Fruit fly (Drosophila melanogaster) whole organism, embryonic: ENCODE measurements around the gene nAChRalpha6.
A peak's percentile ranks its signal among the peaks of the same experiment; 100 is the strongest.

Experiments
- Asciz ChIP-seq: fragments of 200-800 bp; sonication (Bioruptor generic); optimal IDR thresholded peaks from 2 replicates; lab custom pipeline; 2017; ENCODE audit warnings: missing biosample characterization, mild to moderate bottlenecking, missing genetic modification characterization, missing genetic modification reagents
- Atf-2 ChIP-seq: fragments of 200-800 bp; sonication (Bioruptor generic); optimal IDR thresholded peaks from 2 replicates; lab custom pipeline; 2016; ENCODE audit warnings: missing biosample characterization, missing genetic modification characterization
- Blimp-1 ChIP-seq: fragments of 200-800 bp; sonication (Bioruptor generic); optimal IDR thresholded peaks from 3 replicates; lab custom pipeline; 2018; ENCODE audit warnings: missing biosample characterization, missing genetic modification characterization, mild to moderate bottlenecking, moderate library complexity, missing genetic modification reagents
- CG10366 ChIP-seq: fragments of 200-800 bp; sonication (Bioruptor generic); IDR thresholded peaks from 2 replicates; pipeline ENCODE4 v1.3.6; 2022; ENCODE audit warnings: missing biosample characterization, missing genetic modification characterization
- CG10654 ChIP-seq: fragments of 200-800 bp; sonication (Bioruptor generic); optimal IDR thresholded peaks from 2 replicates; lab custom pipeline; 2016; ENCODE audit warnings: missing biosample characterization, missing genetic modification characterization
- CG10959 ChIP-seq: fragments of 200-800 bp; sonication (Bioruptor generic); IDR thresholded peaks from 2 replicates; pipeline ENCODE4 v1.3.6; 2022; ENCODE audit warnings: missing biosample characterization, missing genetic modification characterization
- CG11504 ChIP-seq: fragments of 200-800 bp; sonication (Bioruptor generic); optimal IDR thresholded peaks from 3 replicates; lab custom pipeline; 2019; ENCODE audit warnings: missing biosample characterization, mild to moderate bottlenecking, missing genetic modification characterization, moderate library complexity
- CG17802 ChIP-seq: fragments of 200-800 bp; sonication (Bioruptor generic); optimal IDR thresholded peaks from 2 replicates; lab custom pipeline; 2018; ENCODE audit warnings: missing biosample characterization, mild to moderate bottlenecking, missing genetic modification characterization, moderate library complexity
- CG18599 ChIP-seq: fragments of 200-800 bp; sonication (Bioruptor generic); optimal IDR thresholded peaks from 3 replicates; lab custom pipeline; 2017; ENCODE audit warnings: missing biosample characterization, missing genetic modification characterization, mild to moderate bottlenecking, moderate library complexity, missing genetic modification reagents
- CG31224 ChIP-seq: fragments of 200-800 bp; sonication (Bioruptor generic); IDR thresholded peaks from 2 replicates; pipeline ENCODE4 v1.3.6; 2022; ENCODE audit warnings: missing biosample characterization, missing genetic modification characterization
- CG6854 ChIP-seq: fragments of 200-800 bp; sonication (Bioruptor generic); optimal IDR thresholded peaks from 3 replicates; lab custom pipeline; 2017; ENCODE audit warnings: missing biosample characterization, mild to moderate bottlenecking, missing genetic modification characterization
- CG7745 ChIP-seq: fragments of 200-800 bp; sonication (Bioruptor generic); optimal IDR thresholded peaks from 2 replicates; lab custom pipeline; 2018; ENCODE audit warnings: missing biosample characterization, mild to moderate bottlenecking, missing genetic modification characterization, moderate library complexity
- CG9437 ChIP-seq: fragments of 200-800 bp; sonication (Bioruptor generic); optimal IDR thresholded peaks from 2 replicates; lab custom pipeline; 2018; ENCODE audit warnings: missing biosample characterization, mild to moderate bottlenecking, missing genetic modification characterization
- CrebB ChIP-seq: fragments of 200-800 bp; sonication (Bioruptor generic); optimal IDR thresholded peaks from 3 replicates; lab custom pipeline; 2018; ENCODE audit warnings: missing biosample characterization, mild to moderate bottlenecking, missing genetic modification characterization
- D ChIP-seq, 2 experiments: fragments of 200-800 bp in 1 of 2; fragments of >200 bp in 1 of 2; sonication (Bioruptor generic) in 1 of 2; optimal IDR thresholded peaks; 2 replicates in 1 of 2; 3 replicates in 1 of 2; lab custom pipeline; 2017; ENCODE audit warnings: mild to moderate bottlenecking in 1 of 2, missing biosample characterization in 1 of 2, missing genetic modification characterization in 1 of 2, missing genetic modification reagents in 1 of 2
- Elba2 ChIP-seq: fragments of 200-800 bp; sonication (Bioruptor generic); optimal IDR thresholded peaks from 3 replicates; lab custom pipeline; 2016; ENCODE audit warnings: missing biosample characterization, missing genetic modification characterization
- Fer1 ChIP-seq: fragments of 200-800 bp; sonication (Bioruptor generic); optimal IDR thresholded peaks from 2 replicates; lab custom pipeline; 2017; ENCODE audit warnings: missing biosample characterization, mild to moderate bottlenecking, missing genetic modification characterization
- Fer2 ChIP-seq: fragments of 200-800 bp; sonication (Bioruptor generic); optimal IDR thresholded peaks from 2 replicates; lab custom pipeline; 2018; ENCODE audit warnings: missing biosample characterization, mild to moderate bottlenecking, missing genetic modification characterization, moderate library complexity
- Gug ChIP-seq: fragments of 200-800 bp; sonication (Bioruptor generic); IDR thresholded peaks from 4 replicates; pipeline ENCODE4 v1.3.6; 2022; ENCODE audit warnings: missing biosample characterization, missing genetic modification characterization
- H2.0 ChIP-seq: fragments of 200-800 bp; sonication (Bioruptor generic); IDR thresholded peaks from 2 replicates; pipeline ENCODE4 v1.3.6; 2022; ENCODE audit warnings: missing biosample characterization, missing genetic modification characterization
- Hr39 ChIP-seq: fragments of >200 bp; optimal IDR thresholded peaks from 2 replicates; lab custom pipeline; 2017
- Myb ChIP-seq: fragments of 200-800 bp; sonication (Bioruptor generic); optimal IDR thresholded peaks from 2 replicates; lab custom pipeline; 2016; ENCODE audit warnings: missing biosample characterization, missing genetic modification characterization
- NFAT ChIP-seq: fragments of 200-800 bp; sonication (Bioruptor generic); IDR thresholded peaks from 2 replicates; pipeline ENCODE4 v1.3.6; 2022; ENCODE audit warnings: missing biosample characterization, missing genetic modification characterization
- Usf ChIP-seq: fragments of 200-800 bp; sonication (Bioruptor generic); optimal IDR thresholded peaks from 2 replicates; lab custom pipeline; 2017; ENCODE audit warnings: missing genotype, missing biosample characterization, missing genetic modification characterization
- cg ChIP-seq: fragments of 200-800 bp; sonication (Bioruptor generic); optimal IDR thresholded peaks from 3 replicates; lab custom pipeline; 2019; ENCODE audit warnings: missing biosample characterization, mild to moderate bottlenecking, missing genetic modification characterization, moderate library complexity
- chif ChIP-seq, 2 experiments: fragments of 200-800 bp; sonication (Bioruptor generic); optimal IDR thresholded peaks; 3 replicates each; lab custom pipeline; 2016; ENCODE audit warnings: missing biosample characterization in 2 of 2, missing genetic modification characterization in 2 of 2
- chinmo ChIP-seq: fragments of 200-800 bp; sonication (Bioruptor generic); IDR thresholded peaks from 4 replicates; pipeline ENCODE4 v1.3.6; 2022; ENCODE audit warnings: missing biosample characterization, missing genetic modification characterization; ENCODE audit not compliant: partially characterized antibody
- chm ChIP-seq: fragments of 200-800 bp; sonication (Bioruptor generic); IDR thresholded peaks from 2 replicates; pipeline ENCODE4 v1.3.6; 2022; ENCODE audit warnings: missing biosample characterization, missing genetic modification characterization
- ci ChIP-seq: fragments of 200-800 bp; sonication (Bioruptor generic); IDR thresholded peaks from 3 replicates; pipeline ENCODE4 v1.3.6; 2022; ENCODE audit warnings: missing biosample characterization, missing genetic modification characterization
- dimm ChIP-seq: fragments of 200-800 bp; sonication (Bioruptor generic); IDR thresholded peaks from 2 replicates; pipeline ENCODE4 v1.3.6; 2022; ENCODE audit warnings: missing biosample characterization, missing genetic modification characterization
- disco-r ChIP-seq: fragments of 200-800 bp; sonication (Bioruptor generic); optimal IDR thresholded peaks from 2 replicates; lab custom pipeline; 2016; ENCODE audit warnings: missing biosample characterization, missing genetic modification characterization
- ewg ChIP-seq: fragments of 200-800 bp; sonication (Bioruptor generic); optimal IDR thresholded peaks from 3 replicates; lab custom pipeline; 2017; ENCODE audit warnings: mild to moderate bottlenecking, missing biosample characterization, missing genetic modification reagents, missing genetic modification characterization
- fd64A ChIP-seq: fragments of 200-800 bp; sonication (Bioruptor generic); optimal IDR thresholded peaks from 3 replicates; lab custom pipeline; 2018; ENCODE audit warnings: missing biosample characterization, mild to moderate bottlenecking, missing genetic modification characterization
- gem ChIP-seq: fragments of 200-800 bp; sonication (Bioruptor generic); optimal IDR thresholded peaks from 2 replicates; lab custom pipeline; 2019; ENCODE audit warnings: missing biosample characterization, mild to moderate bottlenecking, missing genetic modification characterization, moderate library complexity
- gsb ChIP-seq: fragments of 200-800 bp; sonication (Bioruptor generic); IDR thresholded peaks from 2 replicates; pipeline ENCODE4 v1.3.6; 2022; ENCODE audit warnings: missing biosample characterization, missing genetic modification characterization
- h ChIP-seq: fragments of >200 bp; optimal IDR thresholded peaks from 2 replicates; lab custom pipeline; 2017
- hb ChIP-seq: fragments of 200-800 bp; sonication (Bioruptor generic); IDR thresholded peaks from 3 replicates; pipeline ENCODE4 v1.3.6; 2022; ENCODE audit warnings: missing biosample characterization, missing genetic modification characterization; ENCODE audit not compliant: partially characterized antibody
- kay ChIP-seq: fragments of 200-800 bp; sonication (Bioruptor generic); optimal IDR thresholded peaks from 2 replicates; lab custom pipeline; 2016; ENCODE audit warnings: missing biosample characterization, missing genetic modification characterization
- ken ChIP-seq: fragments of 200-800 bp; sonication (Bioruptor generic); IDR thresholded peaks from 3 replicates; pipeline ENCODE4 v1.3.6; 2022; ENCODE audit warnings: missing biosample characterization, missing genetic modification characterization
- oc ChIP-seq: fragments of 200-800 bp; sonication (Bioruptor generic); optimal IDR thresholded peaks from 2 replicates; lab custom pipeline; 2018; ENCODE audit warnings: missing biosample characterization, mild to moderate bottlenecking, missing genetic modification characterization, moderate library complexity
- onecut ChIP-seq: fragments of 200-800 bp; sonication (Bioruptor generic); IDR thresholded peaks from 2 replicates; pipeline ENCODE4 v1.3.6; 2022; ENCODE audit warnings: missing biosample characterization, missing genetic modification characterization
- salm ChIP-seq: fragments of 200-800 bp; sonication (Bioruptor generic); optimal IDR thresholded peaks from 2 replicates; lab custom pipeline; 2018; ENCODE audit warnings: missing biosample characterization, mild to moderate bottlenecking, missing genetic modification characterization
- sens ChIP-seq: fragments of 200-800 bp; sonication (Bioruptor generic); peaks from one replicate; lab custom pipeline; 2016; ENCODE audit warnings: missing biosample characterization, missing genetic modification characterization
- so ChIP-seq: fragments of 200-800 bp; sonication (Bioruptor generic); IDR thresholded peaks from 3 replicates; pipeline ENCODE4 v1.3.6; 2022; ENCODE audit warnings: missing biosample characterization, missing genetic modification characterization
- sr ChIP-seq: fragments of 200-800 bp; sonication (Bioruptor generic); IDR thresholded peaks from 3 replicates; pipeline ENCODE4 v1.3.6; 2022; ENCODE audit warnings: missing biosample characterization, missing genetic modification characterization
- ssp ChIP-seq: fragments of 200-800 bp; sonication (Bioruptor generic); IDR thresholded peaks from 2 replicates; pipeline ENCODE4 v1.3.6; 2022; ENCODE audit warnings: missing biosample characterization, missing genetic modification characterization
- toy ChIP-seq: fragments of 200-800 bp; sonication (Bioruptor generic); IDR thresholded peaks from 2 replicates; pipeline ENCODE4 v1.3.6; 2022; ENCODE audit warnings: missing biosample characterization, missing genetic modification characterization
- unc-4 ChIP-seq: fragments of 200-800 bp; sonication (Bioruptor generic); IDR thresholded peaks from 2 replicates; pipeline ENCODE4 v1.3.6; 2022; ENCODE audit warnings: missing biosample characterization, missing genetic modification characterization; ENCODE audit not compliant: partially characterized antibody
- vvl ChIP-seq: fragments of 200-800 bp; sonication (Bioruptor generic); IDR thresholded peaks from 2 replicates; pipeline ENCODE4 v1.3.6; 2022; ENCODE audit warnings: missing biosample characterization, missing genetic modification characterization
- zen ChIP-seq: fragments of 200-800 bp; sonication (Bioruptor generic); optimal IDR thresholded peaks from 3 replicates; lab custom pipeline; 2018; ENCODE audit warnings: missing biosample characterization, mild to moderate bottlenecking, missing genetic modification characterization, moderate library complexity
- zf30C ChIP-seq: fragments of 200-800 bp; sonication (Bioruptor generic); optimal IDR thresholded peaks from 3 replicates; lab custom pipeline; 2018; ENCODE audit warnings: missing biosample characterization, mild to moderate bottlenecking, missing genetic modification characterization

Gene nAChRalpha6

dm6 chr2L:9908468-9908967 lies 22.5 kb upstream of the nAChRalpha6 start, which contains the start of gene CG13124 (continued):
- TF ChIP-seq CG6854 (GFP tag; lab: Kevin White, UChicago) (peak; percentile 42), Atf-2 (no peak), salm (tag; lab: Kevin White, UChicago) (peak; percentile 16), kay (GFP tag; lab: Kevin White, UChicago) (peak; percentile 43), CrebB (tag; lab: Kevin White, UChicago) (peak; percentile 44), chinmo (peak; percentile 80; the same call in 1 of the 4 replicates), ci (GFP tag; lab: Robert Waterston, UW) (peak; percentile 66; the same call in 2 of the 3 replicates), NFAT (GFP tag; lab: Robert Waterston, UW) (peak; percentile 25; the same call in 1 of the 2 replicates), CG7745 (tag; lab: Kevin White, UChicago) (no peak), zf30C (GFP tag; lab: Kevin White, UChicago) (no peak), CG10654 (GFP tag; lab: Kevin White, UChicago) (no peak), disco-r (GFP tag; lab: Kevin White, UChicago) (no peak), ken (GFP tag; lab: Robert Waterston, UW) (no peak), CG11504 (peak; percentile 5), Asciz (GFP tag; lab: Kevin White, UChicago) (no peak), Myb (GFP tag; lab: Kevin White, UChicago) (no peak), gem (tag; lab: Kevin White, UChicago) (peak; percentile 37), chm (GFP tag; lab: Robert Waterston, UW) (peak; percentile 57; the same call in 1 of the 2 replicates), hb (GFP tag; lab: Robert Waterston, UW) (no peak), dimm (no peak), so (GFP tag; lab: Robert Waterston, UW) (peak; percentile 61; the same call in 1 of the 3 replicates), Gug (GFP tag; lab: Robert Waterston, UW) (no peak), D (optimal IDR thresholded peaks at IDR 0.05; lab: Kevin White, UChicago) (no peak), D (GFP tag; optimal IDR thresholded peaks at IDR 0.05; lab: Kevin White, UChicago) (no peak), CG18599 (peak; percentile 43), oc (no peak), unc-4 (0 out of 2 replicates have a peak, but pooled peaks have one; percentile 29), vvl (GFP tag; lab: Robert Waterston, UW) (no peak; the same call in none of the 2 replicates), zen (tag; lab: Kevin White, UChicago) (no peak), CG10959 (no peak), CG10366 (GFP tag; lab: Robert Waterston, UW) (no peak), h (lab: Kevin White, UChicago) (no peak), onecut (GFP tag; lab: Robert Waterston, UW) (no peak), CG31224 (GFP tag; lab: Robert Waterston, UW) (no peak), ssp (GFP tag; lab: Robert Waterston, UW) (no peak), H2.0 (GFP tag; lab: Robert Waterston, UW) (no peak), chif (GFP tag; optimal IDR thresholded peaks at IDR 0.05; lab: Kevin White, UChicago) (no peak), Blimp-1 (no peak), Fer1 (GFP tag; lab: Kevin White, UChicago) (peak; percentile 39), cg (peak; percentile 46), sr (GFP tag; lab: Robert Waterston, UW) (no peak), gsb (GFP tag; lab: Robert Waterston, UW) (peak; percentile 7; the same call in 1 of the 2 replicates), Elba2 (GFP tag; lab: Kevin White, UChicago) (no peak), ewg (GFP tag; lab: Kevin White, UChicago) (no peak), CG17802 (no peak), fd64A (GFP tag; lab: Kevin White, UChicago) (no peak), toy (no peak), sens (GFP tag; lab: Kevin White, UChicago) (peak; percentile 84), Usf (GFP tag; lab: Kevin White, UChicago) (no peak), CG9437 (GFP tag; lab: Kevin White, UChicago) (no peak), Fer2 (tag; lab: Kevin White, UChicago) (no peak), Hr39 (no peak)
